Fruit fly (Drosophila melanogaster): Measurements from ENCODE around the gene CG42259.

DNA sequence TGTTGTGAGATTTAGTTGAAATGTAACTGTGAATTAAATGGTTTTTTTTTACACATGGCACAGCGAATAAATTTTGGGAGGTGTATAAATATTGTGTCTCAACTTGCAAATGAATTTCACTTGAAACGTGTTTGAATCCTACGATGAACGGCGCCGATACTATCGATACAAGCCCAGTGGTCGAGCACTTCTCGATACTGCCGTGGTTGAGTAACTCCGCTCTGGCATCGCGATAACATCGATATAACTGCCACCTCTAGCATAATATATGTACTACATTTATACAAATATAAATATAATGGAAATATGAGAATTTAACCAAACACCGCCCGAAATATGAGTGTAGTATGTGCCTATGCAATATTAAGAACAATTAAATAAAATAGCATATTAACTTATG, 13.0 kb upstream of the CG42259 start:
- TF ChIP-seq woc (GFP tag; optimal IDR thresholded peaks at IDR 0.05): no peak
- peak; percentile 47 for TF ChIP-seq rgr (GFP tag; optimal IDR thresholded peaks at IDR 0.05)
- TF ChIP-seq fru (GFP tag; optimal IDR thresholded peaks at IDR 0.05): no peak
- TF ChIP-seq pan (optimal IDR thresholded peaks at IDR 0.05): no peak
- no peak for TF ChIP-seq CG9705 (GFP tag; optimal IDR thresholded peaks at IDR 0.05)
- TF ChIP-seq Hr83 (GFP tag; optimal IDR thresholded peaks at IDR 0.05; ENCODE audit: poor library complexity, severe bottlenecking): peak; percentile 91
- no peak for TF ChIP-seq Mio (GFP tag; optimal IDR thresholded peaks at IDR 0.05)
- no peak for TF ChIP-seq psq (GFP tag; optimal IDR thresholded peaks at IDR 0.05)
- no peak for TF ChIP-seq Abd-B (GFP tag; optimal IDR thresholded peaks at IDR 0.05)
- TF ChIP-seq dsf (GFP tag; optimal IDR thresholded peaks at IDR 0.05; ENCODE audit: borderline replicate concordance): no peak
- no peak for TF ChIP-seq Hr78 (GFP tag; optimal IDR thresholded peaks at IDR 0.05)
- TF ChIP-seq lola (GFP tag; optimal IDR thresholded peaks at IDR 0.05): no peak
- TF ChIP-seq Vsx2 (GFP tag; optimal IDR thresholded peaks at IDR 0.05; ENCODE audit: partially characterized antibody): no peak

Data from whole organism, wandering third instar larva.